Worm (Caenorhabditis elegans) whole organism, L3 larva: ENCODE measurements around the gene clec-228.

Experiments
- fos-1 ChIP-seq: fragments of 150-350 bp; optimal IDR thresholded peaks from 2 replicates; lab custom pipeline; 2014; ENCODE audit warnings: missing biosample characterization, missing genetic modification characterization
- mml-1 ChIP-seq: fragments of 150-350 bp; sonication (generic microtip); optimal IDR thresholded peaks from 3 replicates; lab custom pipeline; 2014; ENCODE audit warnings: missing biosample characterization, missing genetic modification characterization

ce11 chrV:15309011-15309410 is 30.3 kb downstream of the clec-228 start, which contains the start of gene srz-10:
- TF ChIP-seq mml-1 (no peak), fos-1 (tag; lab: Kevin White, UChicago) (no peak)
